Worm (Caenorhabditis elegans): ENCODE results near the gene nifk-1.

Gene nifk-1

ce11 chrIII:4659426-4659825 is 33.7 kb downstream of the nifk-1 start:
- TF ChIP-seq sox-4 (tag; optimal IDR thresholded peaks at IDR 0.05) = no peak
- no peak for TF ChIP-seq dmd-4 (tag; optimal IDR thresholded peaks at IDR 0.05; ENCODE audit: borderline replicate concordance)
- TF ChIP-seq rnt-1 (tag; optimal IDR thresholded peaks at IDR 0.05) = no peak
- TF ChIP-seq fax-1 (tag; optimal IDR thresholded peaks at IDR 0.05) = no peak
- TF ChIP-seq lin-11 (tag; optimal IDR thresholded peaks at IDR 0.05) = no peak
- TF ChIP-seq ets-4 (tag; optimal IDR thresholded peaks at IDR 0.05) = no peak
- TF ChIP-seq ama-1 (optimal IDR thresholded peaks at IDR 0.05) = no peak
- TF ChIP-seq nhr-232 (tag; optimal IDR thresholded peaks at IDR 0.05) = no peak
- TF ChIP-seq C38D4.7 (GFP tag; optimal IDR thresholded peaks at IDR 0.05) = no peak
- no peak for TF ChIP-seq pat-9 (tag; optimal IDR thresholded peaks at IDR 0.05)
- TF ChIP-seq madf-2 (tag; optimal IDR thresholded peaks at IDR 0.05) = no peak
- TF ChIP-seq ref-2 (tag; optimal IDR thresholded peaks at IDR 0.05) = no peak
- TF ChIP-seq K02D7.2 (tag; optimal IDR thresholded peaks at IDR 0.05) = no peak
- no peak for TF ChIP-seq ttx-3 (tag; optimal IDR thresholded peaks at IDR 0.05)
- no peak for TF ChIP-seq nfya-1 (tag; optimal IDR thresholded peaks at IDR 0.05)

- TF ChIP-seq unc-86 (tag; optimal IDR thresholded peaks at IDR 0.05) (no peak), odd-2 (tag; optimal IDR thresholded peaks at IDR 0.05) (no peak), mec-3 (tag; optimal IDR thresholded peaks at IDR 0.05; ENCODE audit: borderline replicate concordance) (no peak), hlh-30 (tag; optimal IDR thresholded peaks at IDR 0.05; ENCODE audit: insufficient read depth) (no peak), F13H6.1 (tag; optimal IDR thresholded peaks at IDR 0.05) (no peak), K02D7.2 (tag; optimal IDR thresholded peaks at IDR 0.05) (no peak), ceh-45 (GFP tag; IDR thresholded peaks at IDR 0.05) (no peak), ceh-22 (tag; optimal IDR thresholded peaks at IDR 0.05) (no peak), eyg-1 (tag; optimal IDR thresholded peaks at IDR 0.05) (no peak), che-1 (tag; optimal IDR thresholded peaks at IDR 0.05) (no peak), syd-9 (tag; optimal IDR thresholded peaks at IDR 0.05) (no peak), unc-55 (GFP tag; optimal IDR thresholded peaks at IDR 0.05) (no peak), K09A11.1 (tag; optimal IDR thresholded peaks at IDR 0.05; ENCODE audit: insufficient read depth) (no peak), unc-42 (tag; optimal IDR thresholded peaks at IDR 0.05) (no peak), madf-2 (tag; optimal IDR thresholded peaks at IDR 0.05) (no peak), T23F11.4 (GFP tag; optimal IDR thresholded peaks at IDR 0.05) (no peak), ttx-3 (tag; optimal IDR thresholded peaks at IDR 0.05) (no peak), ama-1 (optimal IDR thresholded peaks at IDR 0.05) (no peak)
These were observed 34.7 kb downstream of the nifk-1 start, which contains the start of gene cdka-1 for ce11 chrIII:4658384-4658844. Gene cdka-1, plus strand, starts transcription at chrIII:4658794.

ce11 chrIII:4657386-4657785 is 35.7 kb downstream of the nifk-1 start:
- TF ChIP-seq unc-42 (tag; optimal IDR thresholded peaks at IDR 0.05) (peak; percentile 56), unc-3 (GFP tag; conservative IDR thresholded peaks at IDR 0.05) (no peak), unc-3 (tag; optimal IDR thresholded peaks at IDR 0.05) (no peak)

ce11 chrIII:4656415-4656814 is 36.7 kb downstream of the nifk-1 start:
- peak; percentile 20 for TF ChIP-seq nfya-1 (tag; optimal IDR thresholded peaks at IDR 0.05)
- no peak for TF ChIP-seq ceh-18 (tag; optimal IDR thresholded peaks at IDR 0.05)
- TF ChIP-seq unc-3 (GFP tag; conservative IDR thresholded peaks at IDR 0.05) = no peak
- no peak for TF ChIP-seq unc-3 (tag; optimal IDR thresholded peaks at IDR 0.05)
- peak; percentile 79 for TF ChIP-seq ceh-48 (tag; optimal IDR thresholded peaks at IDR 0.05)
- peak; percentile 79 for TF ChIP-seq ceh-31 (tag; optimal IDR thresholded peaks at IDR 0.05)
- peak; percentile 66 for TF ChIP-seq unc-42 (tag; optimal IDR thresholded peaks at IDR 0.05)
- peak; percentile 9 for TF ChIP-seq lim-6 (tag; optimal IDR thresholded peaks at IDR 0.05)

- no peak for TF ChIP-seq unc-86 (tag; optimal IDR thresholded peaks at IDR 0.05)
- no peak for TF ChIP-seq sdc-2 (tag; optimal IDR thresholded peaks at IDR 0.05)
- TF ChIP-seq fax-1 (tag; optimal IDR thresholded peaks at IDR 0.05) = no peak
- TF ChIP-seq nhr-11 (tag; optimal IDR thresholded peaks at IDR 0.05) = no peak
- no peak for TF ChIP-seq hlh-30 (tag; optimal IDR thresholded peaks at IDR 0.05; ENCODE audit: insufficient read depth)
- TF ChIP-seq dve-1 (tag; optimal IDR thresholded peaks at IDR 0.05) = no peak
- no peak for TF ChIP-seq elt-4 (tag; optimal IDR thresholded peaks at IDR 0.05)
- TF ChIP-seq ceh-31 (tag; optimal IDR thresholded peaks at IDR 0.05) = no peak
- no peak for TF ChIP-seq ceh-6 (GFP tag; optimal IDR thresholded peaks at IDR 0.05)
- TF ChIP-seq pax-1 (tag; optimal IDR thresholded peaks at IDR 0.05) = no peak
- no peak for TF ChIP-seq mec-3 (tag; optimal IDR thresholded peaks at IDR 0.05; ENCODE audit: borderline replicate concordance)
These were observed 37.7 kb downstream of the nifk-1 start, which contains the start of gene T23F11.2 for ce11 chrIII:4655402-4655801. Gene T23F11.2, minus strand, starts transcription at chrIII:4655502.
